Worm (Caenorhabditis elegans) whole organism, early embryonic: ENCODE measurements around the gene nspc-19.
A peak's percentile ranks its signal among the peaks of the same experiment; 100 is the strongest.

ENCODE experiments used
- B0310.2 ChIP-seq: sonication (generic microtip); optimal IDR thresholded peaks from 2 replicates; lab custom pipeline; 2016; ENCODE audit warnings: mild to moderate bottlenecking, missing genetic modification characterization, missing compliant biosample characterization
- F13C5.2 ChIP-seq: sonication (generic microtip); optimal IDR thresholded peaks from 2 replicates; lab custom pipeline; 2017; ENCODE audit warnings: mild to moderate bottlenecking, missing genetic modification characterization, inconsistent platforms, missing compliant biosample characterization
- aly-1 ChIP-seq: sonication (generic microtip); optimal IDR thresholded peaks from 2 replicates; lab custom pipeline; 2016; ENCODE audit warnings: missing genetic modification characterization, missing compliant biosample characterization
- ama-1 ChIP-seq: fragments of 150-350 bp; optimal IDR thresholded peaks from 2 replicates; lab custom pipeline; 2014
- ceh-13 ChIP-seq: fragments of 200-800 bp; sonication (Bioruptor generic); optimal IDR thresholded peaks from 2 replicates; lab custom pipeline; 2018; ENCODE audit warnings: mild to moderate bottlenecking, missing genetic modification characterization, missing compliant biosample characterization
- ceh-36 ChIP-seq: sonication (generic microtip); optimal IDR thresholded peaks from 2 replicates; lab custom pipeline; 2016; ENCODE audit warnings: missing genetic modification characterization, inconsistent platforms, missing compliant biosample characterization
- ets-7 ChIP-seq: sonication (generic microtip); optimal IDR thresholded peaks from 2 replicates; lab custom pipeline; 2016; ENCODE audit warnings: missing genotype, missing genetic modification characterization, missing compliant biosample characterization
- flt-1 ChIP-seq: fragments of 200-800 bp; sonication (Bioruptor generic); IDR thresholded peaks from 2 replicates; pipeline ENCODE4 v1.3.6; 2022; ENCODE audit warnings: missing genetic modification characterization, missing compliant biosample characterization
- hmbx-1 ChIP-seq: sonication (generic microtip); optimal IDR thresholded peaks from 2 replicates; lab custom pipeline; 2016; ENCODE audit warnings: mild to moderate bottlenecking, missing genetic modification characterization, missing compliant biosample characterization
- hmg-4 ChIP-seq: fragments of 200-800 bp; sonication (Bioruptor generic); optimal IDR thresholded peaks from 2 replicates; lab custom pipeline; 2018; ENCODE audit warnings: mild to moderate bottlenecking, missing genetic modification characterization, missing compliant biosample characterization
- hnd-1 ChIP-seq: sonication (generic microtip); optimal IDR thresholded peaks from 2 replicates; lab custom pipeline; 2016; ENCODE audit warnings: missing genetic modification characterization, missing compliant biosample characterization
- pes-1 ChIP-seq: fragments of 200-800 bp; sonication (Bioruptor generic); IDR thresholded peaks from 2 replicates; pipeline ENCODE4 v1.3.6; 2022; ENCODE audit warnings: missing genetic modification reagents, missing genetic modification characterization, missing compliant biosample characterization
- scrt-1 ChIP-seq: fragments of 200-800 bp; sonication (Bioruptor generic); IDR thresholded peaks from 2 replicates; pipeline ENCODE4 v1.3.6; 2022; ENCODE audit warnings: missing genetic modification characterization, missing compliant biosample characterization
- sea-1 ChIP-seq: fragments of 200-800 bp; sonication (Bioruptor generic); conservative IDR thresholded peaks from 2 replicates; pipeline ENCODE4 v1.3.6; 2022; ENCODE audit warnings: missing genetic modification characterization, missing compliant biosample characterization
- tbx-11 ChIP-seq: fragments of 200-800 bp; sonication (Bioruptor generic); IDR thresholded peaks from 2 replicates; pipeline ENCODE4 v1.3.6; 2022; ENCODE audit warnings: missing genetic modification characterization, missing compliant biosample characterization
- tbx-37 ChIP-seq: fragments of 200-800 bp; sonication (Bioruptor generic); conservative IDR thresholded peaks from 2 replicates; pipeline ENCODE4 v1.3.6; 2022; ENCODE audit warnings: missing genetic modification reagents, missing genetic modification characterization, missing compliant biosample characterization
- tra-4 ChIP-seq: sonication (generic microtip); optimal IDR thresholded peaks from 2 replicates; lab custom pipeline; 2017; ENCODE audit warnings: missing genetic modification characterization, missing compliant biosample characterization

Gene nspc-19

ce11 chrX:14489945-14490344 is 38.6 kb upstream of the nspc-19 start, which contains the start of gene his-24:
Gene his-24, plus strand, starts transcription at chrX:14490094.
- TF ChIP-seq hmg-4 (GFP tag; lab: Kevin White, UChicago) (peak; percentile 73), flt-1 (GFP tag; lab: Robert Waterston, UW) (no peak), tbx-11 (peak; percentile 60), F13C5.2 (tag; lab: Kevin White, UChicago) (peak; percentile 57), tbx-37 (GFP tag; lab: Robert Waterston, UW) (peak; percentile 30; the same call in 1 of the 2 replicates), pes-1 (peak; percentile 58), ceh-36 (tag; lab: Kevin White, UChicago) (no peak), hmbx-1 (tag; lab: Kevin White, UChicago) (peak; percentile 22), ets-7 (tag; lab: Kevin White, UChicago) (no peak), tra-4 (tag; lab: Kevin White, UChicago) (peak; percentile 48), scrt-1 (GFP tag; lab: Robert Waterston, UW) (peak; percentile 25; the same call in 1 of the 2 replicates), hnd-1 (no peak), ama-1 (lab: Kevin White, UChicago) (peak; percentile 98), ceh-13 (GFP tag; lab: Kevin White, UChicago) (no peak), aly-1 (no peak), B0310.2 (tag; lab: Kevin White, UChicago) (no peak), sea-1 (GFP tag; lab: Robert Waterston, UW) (peak; percentile 68; the same call in 1 of the 2 replicates)

DNA sequence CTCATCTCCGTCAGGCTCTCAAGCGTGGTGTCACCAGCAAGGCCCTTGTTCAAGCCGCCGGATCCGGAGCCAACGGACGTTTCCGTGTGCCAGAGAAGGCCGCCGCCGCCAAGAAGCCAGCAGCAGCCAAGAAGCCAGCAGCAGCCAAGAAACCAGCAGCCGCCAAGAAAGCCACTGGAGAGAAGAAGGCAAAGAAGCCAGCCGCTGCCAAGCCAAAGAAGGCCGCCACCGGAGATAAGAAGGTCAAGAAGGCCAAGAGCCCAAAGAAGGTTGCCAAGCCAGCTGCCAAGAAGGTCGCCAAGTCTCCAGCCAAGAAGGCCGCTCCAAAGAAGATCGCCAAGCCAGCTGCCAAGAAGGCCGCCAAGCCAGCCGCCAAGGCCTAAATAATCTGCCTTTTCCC is 38.0 kb upstream of the nspc-19 start:
- TF ChIP-seq pes-1 (peak; percentile 58), tbx-37 (GFP tag; lab: Robert Waterston, UW) (0 out of 2 replicates have a peak, but pooled peaks have one; percentile 5), B0310.2 (tag; lab: Kevin White, UChicago) (no peak)

DNA sequence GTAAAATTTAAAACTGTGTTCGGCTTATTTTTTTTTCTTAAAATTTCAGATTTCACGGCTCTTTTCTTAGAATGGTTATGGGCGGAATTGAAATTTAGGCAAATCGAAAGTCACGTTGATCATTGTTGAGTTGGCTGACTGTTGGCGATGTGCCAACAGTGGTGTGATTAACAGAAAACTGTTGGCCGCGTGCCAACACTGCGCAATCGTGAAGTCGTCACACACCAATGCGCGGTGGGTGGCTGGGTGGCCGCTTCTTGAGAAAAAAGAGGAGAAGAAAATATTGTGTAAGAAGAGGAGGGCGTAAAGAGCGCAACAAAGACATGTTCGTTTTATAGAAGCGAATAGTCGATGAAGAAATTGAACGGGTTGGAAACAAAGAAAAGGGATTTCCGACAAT is 37.4 kb upstream of the nspc-19 start:
- TF ChIP-seq aly-1 = no peak
- peak; percentile 40; the same call in 1 of the 2 replicates for TF ChIP-seq tbx-11
- no peak for TF ChIP-seq hnd-1
- TF ChIP-seq hmg-4 (GFP tag; lab: Kevin White, UChicago) = no peak
- 0 out of 2 replicates have a peak, but pooled peaks have one; percentile 26 for TF ChIP-seq tbx-37 (GFP tag; lab: Robert Waterston, UW)
- no peak for TF ChIP-seq F13C5.2 (tag; lab: Kevin White, UChicago)
- no peak for TF ChIP-seq ceh-13 (GFP tag; lab: Kevin White, UChicago)
- no peak for TF ChIP-seq ceh-36 (tag; lab: Kevin White, UChicago)
- no peak for TF ChIP-seq scrt-1 (GFP tag; lab: Robert Waterston, UW)
- TF ChIP-seq pes-1 = no peak
- peak; percentile 36 for TF ChIP-seq ama-1 (lab: Kevin White, UChicago)

DNA sequence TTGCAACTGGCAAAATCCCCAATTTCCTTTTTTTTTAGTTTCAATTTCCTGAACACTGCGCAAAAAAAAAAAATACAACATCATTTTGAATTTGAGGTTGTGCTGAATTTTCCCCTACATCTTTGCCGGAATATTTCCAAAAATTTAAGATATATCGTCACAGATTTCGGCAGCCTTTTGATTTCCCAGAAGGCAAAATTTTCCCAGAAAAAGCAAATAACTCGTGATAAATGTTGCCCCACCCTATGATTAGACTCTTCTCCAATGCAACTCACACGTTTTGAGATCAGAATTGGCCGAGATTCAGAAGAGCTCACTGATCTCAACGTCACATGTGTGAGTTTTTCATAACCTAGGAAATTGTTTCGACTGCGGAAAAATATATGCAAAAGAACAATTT is 36.1 kb upstream of the nspc-19 start:
- TF ChIP-seq F13C5.2 (tag; lab: Kevin White, UChicago) (no peak), hmbx-1 (tag; lab: Kevin White, UChicago) (no peak), hnd-1 (no peak)

- no peak for TF ChIP-seq flt-1 (GFP tag; lab: Robert Waterston, UW)
- no peak for TF ChIP-seq hmg-4 (GFP tag; lab: Kevin White, UChicago)
- TF ChIP-seq ama-1 (lab: Kevin White, UChicago) = no peak
- no peak for TF ChIP-seq B0310.2 (tag; lab: Kevin White, UChicago)
- no peak for TF ChIP-seq pes-1
- TF ChIP-seq ets-7 (tag; lab: Kevin White, UChicago) = no peak
- no peak for TF ChIP-seq F13C5.2 (tag; lab: Kevin White, UChicago)
- no peak for TF ChIP-seq tbx-11
- no peak for TF ChIP-seq aly-1
- TF ChIP-seq tra-4 (tag; lab: Kevin White, UChicago) = no peak
- TF ChIP-seq sea-1 (GFP tag; lab: Robert Waterston, UW) = no peak
- TF ChIP-seq ceh-36 (tag; lab: Kevin White, UChicago) = no peak
- no peak for TF ChIP-seq scrt-1 (GFP tag; lab: Robert Waterston, UW)
- no peak for TF ChIP-seq hmbx-1 (tag; lab: Kevin White, UChicago)
- TF ChIP-seq tbx-37 (GFP tag; lab: Robert Waterston, UW) = no peak
These were observed 33.4 kb upstream of the nspc-19 start for ce11 chrX:14495075-14495474.

- TF ChIP-seq sea-1 (GFP tag; lab: Robert Waterston, UW) (no peak), hnd-1 (no peak), ama-1 (lab: Kevin White, UChicago) (no peak), ets-7 (tag; lab: Kevin White, UChicago) (no peak), hmbx-1 (tag; lab: Kevin White, UChicago) (no peak), ceh-36 (tag; lab: Kevin White, UChicago) (no peak)
These were observed 32.7 kb upstream of the nspc-19 start, which contains the start of gene ztf-14 for ce11 chrX:14495785-14496184. Gene ztf-14, plus strand, starts transcription at chrX:14496085.

DNA sequence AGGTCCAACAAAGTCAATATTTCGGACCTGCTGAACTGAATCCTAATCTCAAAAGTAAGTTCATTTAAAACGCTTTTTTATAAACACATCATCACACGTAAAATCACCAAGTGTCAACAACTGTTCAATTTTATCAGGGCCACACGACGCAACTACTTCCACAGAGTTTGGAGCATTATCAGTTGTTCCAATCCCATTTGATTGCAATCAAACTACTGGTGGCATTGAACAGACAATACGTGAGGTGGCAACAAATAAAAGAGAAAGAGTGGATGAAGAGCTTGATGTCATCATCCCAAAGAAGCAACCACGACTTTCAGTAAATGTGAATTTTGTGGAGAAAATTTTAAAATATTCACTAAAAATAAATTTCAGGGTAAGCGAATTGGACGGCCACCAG is 32.0 kb upstream of the nspc-19 start:
- no peak for TF ChIP-seq sea-1 (GFP tag; lab: Robert Waterston, UW)
- TF ChIP-seq ets-7 (tag; lab: Kevin White, UChicago) = no peak
- no peak for TF ChIP-seq scrt-1 (GFP tag; lab: Robert Waterston, UW)
- no peak for TF ChIP-seq tbx-37 (GFP tag; lab: Robert Waterston, UW)
- no peak for TF ChIP-seq hmbx-1 (tag; lab: Kevin White, UChicago)
- no peak for TF ChIP-seq tbx-11

DNA sequence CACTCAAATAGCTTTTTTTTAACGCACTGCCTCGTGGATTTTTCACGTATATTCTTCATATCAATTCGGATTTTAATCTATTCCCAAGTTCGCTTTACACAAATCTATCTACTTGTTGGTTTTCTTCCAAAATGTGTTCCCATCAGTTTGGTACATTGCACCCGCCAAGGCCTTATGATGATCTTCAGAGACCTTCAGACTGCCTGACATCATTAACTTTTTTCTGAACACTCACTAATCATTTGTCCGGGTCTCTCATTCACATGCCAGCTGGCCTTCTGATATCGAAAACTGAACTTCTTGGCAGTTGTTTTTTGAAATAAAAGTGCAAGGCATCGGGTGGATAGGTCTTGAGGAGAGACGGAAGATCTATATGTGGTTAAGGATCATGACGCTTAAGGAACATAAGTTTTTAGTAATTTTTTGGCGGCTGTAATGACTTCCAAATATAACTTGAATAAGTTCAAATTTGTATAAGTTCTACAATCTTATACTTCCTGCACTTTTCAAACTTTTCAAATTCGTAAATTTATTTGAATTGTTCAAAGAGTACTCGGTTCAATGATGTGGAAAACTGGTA is 28.6 kb upstream of the nspc-19 start:
- TF ChIP-seq ceh-13 (GFP tag; lab: Kevin White, UChicago) = no peak
